2 fruit fly cellular contexts compared by ENCODE assay signal in genomic region chrX:16689339-16689738, dm6.
TF ChIP-seq lines count a peak whose summit lies in the region.

No protein-coding gene starts in this region.

- no peak for TF ChIP-seq CTCF in whole organism, embryonic (GFP tag; optimal IDR thresholded peaks at IDR 0.05; lab: Kevin White, UChicago)

TF ChIP-seq in whole organism, adult, 20 proteins besides CTCF, POLR2A, EP300 and RAD21:
- TF ChIP-seq tj (GFP tag; optimal IDR thresholded peaks at IDR 0.05; lab: Kevin White, UChicago) (peak; percentile 56), Clk (GFP tag; optimal IDR thresholded peaks at IDR 0.05; lab: Kevin White, UChicago) (no peak)

TF ChIP-seq in whole organism, embryonic, 481 proteins besides CTCF, POLR2A, EP300 and RAD21:
- TF ChIP-seq Doc3 (GFP tag; IDR thresholded peaks at IDR 0.05; lab: Robert Waterston, UW; ENCODE audit: partially characterized antibody): no peak
- TF ChIP-seq sr (GFP tag; IDR thresholded peaks at IDR 0.05; lab: Robert Waterston, UW): peak; percentile 90
- TF ChIP-seq grn (GFP tag; optimal IDR thresholded peaks at IDR 0.05; lab: Kevin White, UChicago): peak; percentile 34
TF ChIP-seq in whole organism, embryonic: peak in this region for 2.
